Worm (Caenorhabditis elegans) whole organism, early embryonic: ENCODE data around the gene efr-3.

Source experiments
- B0310.2 ChIP-seq: sonication (generic microtip); optimal IDR thresholded peaks from 2 replicates; lab custom pipeline; 2016; ENCODE audit warnings: mild to moderate bottlenecking, missing genetic modification characterization, missing compliant biosample characterization
- F13C5.2 ChIP-seq: sonication (generic microtip); optimal IDR thresholded peaks from 2 replicates; lab custom pipeline; 2017; ENCODE audit warnings: mild to moderate bottlenecking, missing genetic modification characterization, inconsistent platforms, missing compliant biosample characterization
- aly-1 ChIP-seq: sonication (generic microtip); optimal IDR thresholded peaks from 2 replicates; lab custom pipeline; 2016; ENCODE audit warnings: missing genetic modification characterization, missing compliant biosample characterization
- ama-1 ChIP-seq: fragments of 150-350 bp; optimal IDR thresholded peaks from 2 replicates; lab custom pipeline; 2014
- ceh-13 ChIP-seq: fragments of 200-800 bp; sonication (Bioruptor generic); optimal IDR thresholded peaks from 2 replicates; lab custom pipeline; 2018; ENCODE audit warnings: mild to moderate bottlenecking, missing genetic modification characterization, missing compliant biosample characterization
- ets-7 ChIP-seq: sonication (generic microtip); optimal IDR thresholded peaks from 2 replicates; lab custom pipeline; 2016; ENCODE audit warnings: missing genotype, missing genetic modification characterization, missing compliant biosample characterization
- flt-1 ChIP-seq: fragments of 200-800 bp; sonication (Bioruptor generic); IDR thresholded peaks from 2 replicates; pipeline ENCODE4 v1.3.6; 2022; ENCODE audit warnings: missing genetic modification characterization, missing compliant biosample characterization
- hmg-4 ChIP-seq: fragments of 200-800 bp; sonication (Bioruptor generic); optimal IDR thresholded peaks from 2 replicates; lab custom pipeline; 2018; ENCODE audit warnings: mild to moderate bottlenecking, missing genetic modification characterization, missing compliant biosample characterization
- hnd-1 ChIP-seq: sonication (generic microtip); optimal IDR thresholded peaks from 2 replicates; lab custom pipeline; 2016; ENCODE audit warnings: missing genetic modification characterization, missing compliant biosample characterization
- scrt-1 ChIP-seq: fragments of 200-800 bp; sonication (Bioruptor generic); IDR thresholded peaks from 2 replicates; pipeline ENCODE4 v1.3.6; 2022; ENCODE audit warnings: missing genetic modification characterization, missing compliant biosample characterization
- sea-1 ChIP-seq: fragments of 200-800 bp; sonication (Bioruptor generic); conservative IDR thresholded peaks from 2 replicates; pipeline ENCODE4 v1.3.6; 2022; ENCODE audit warnings: missing genetic modification characterization, missing compliant biosample characterization

DNA sequence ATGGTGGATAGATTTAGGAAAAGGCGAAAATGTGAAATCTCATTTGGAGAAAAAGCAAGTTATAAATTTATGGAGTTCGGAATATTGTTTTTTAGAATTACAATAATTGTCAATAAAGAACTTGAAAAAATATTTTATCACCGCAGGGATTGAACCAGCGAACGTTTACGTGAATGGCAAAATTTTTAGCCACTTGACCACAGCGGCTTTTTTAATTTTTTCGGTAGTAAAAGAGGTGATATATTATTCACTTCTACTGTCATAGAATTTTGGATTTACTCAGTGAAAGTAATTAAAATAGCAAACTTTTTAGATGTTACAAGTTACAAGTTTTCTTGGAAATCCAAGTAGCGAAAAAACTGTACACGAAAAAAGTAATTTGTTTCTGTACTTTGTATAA, 37.3 kb upstream of the efr-3 start:
- no peak for TF ChIP-seq ama-1
- TF ChIP-seq F13C5.2 = no peak
- no peak for TF ChIP-seq sea-1 (GFP tag; lab: Robert Waterston, UW)
- no peak for TF ChIP-seq ets-7
- TF ChIP-seq hnd-1 (tag; lab: Kevin White, UChicago) = no peak
- no peak for TF ChIP-seq flt-1 (GFP tag; lab: Robert Waterston, UW)
- TF ChIP-seq aly-1 (tag; lab: Kevin White, UChicago) = no peak
- TF ChIP-seq B0310.2 (tag; lab: Kevin White, UChicago) = no peak
- no peak for TF ChIP-seq scrt-1 (GFP tag; lab: Robert Waterston, UW)
- no peak for TF ChIP-seq ceh-13 (GFP tag; lab: Kevin White, UChicago)
- TF ChIP-seq hmg-4 (GFP tag; lab: Kevin White, UChicago) = no peak
